Fruit fly (Drosophila melanogaster) whole organism, embryonic: Measurements from ENCODE around the gene CG8483.

Experiments used
- Ada2b ChIP-seq: fragments of 200-800 bp; sonication (Bioruptor generic); IDR thresholded peaks from 2 replicates; pipeline ENCODE4 v1.3.6; 2022; ENCODE audit warnings: missing biosample characterization, missing genetic modification characterization
- BEAF-32 ChIP-seq: fragments of 200-800 bp; sonication (Bioruptor generic); optimal IDR thresholded peaks from 3 replicates; lab custom pipeline; 2017; ENCODE audit warnings: missing biosample characterization, missing genetic modification characterization, mild to moderate bottlenecking, moderate library complexity, missing genetic modification reagents
- CG10147 ChIP-seq: fragments of 200-800 bp; sonication (Bioruptor generic); optimal IDR thresholded peaks from 2 replicates; lab custom pipeline; 2019; ENCODE audit warnings: missing biosample characterization, mild to moderate bottlenecking, missing genetic modification characterization, moderate library complexity
- CG10565 ChIP-seq: fragments of 200-800 bp; sonication (Bioruptor generic); optimal IDR thresholded peaks from 3 replicates; lab custom pipeline; 2016; ENCODE audit warnings: missing biosample characterization, mild to moderate bottlenecking, missing genetic modification characterization
- CG10654 ChIP-seq: fragments of 200-800 bp; sonication (Bioruptor generic); optimal IDR thresholded peaks from 2 replicates; lab custom pipeline; 2016; ENCODE audit warnings: missing biosample characterization, missing genetic modification characterization
- CG11247 ChIP-seq: fragments of 200-800 bp; sonication (Bioruptor generic); IDR thresholded peaks from 2 replicates; pipeline ENCODE4 v1.3.6; 2022; ENCODE audit warnings: missing biosample characterization, missing genetic modification characterization
- CG12299 ChIP-seq: fragments of 200-800 bp; sonication (Bioruptor generic); optimal IDR thresholded peaks from 2 replicates; lab custom pipeline; 2018; ENCODE audit warnings: missing biosample characterization, mild to moderate bottlenecking, missing genetic modification characterization
- CG12391 ChIP-seq: fragments of 200-800 bp; sonication (Bioruptor generic); optimal IDR thresholded peaks from 3 replicates; lab custom pipeline; 2018; ENCODE audit warnings: missing biosample characterization, mild to moderate bottlenecking, missing genetic modification characterization, moderate library complexity
- CG12744 ChIP-seq: fragments of 200-800 bp; sonication (Bioruptor generic); optimal IDR thresholded peaks from 2 replicates; lab custom pipeline; 2016; ENCODE audit warnings: missing biosample characterization, missing genetic modification characterization
- CG13894 ChIP-seq: fragments of 200-800 bp; sonication (Bioruptor generic); optimal IDR thresholded peaks from 3 replicates; lab custom pipeline; 2018; ENCODE audit warnings: missing biosample characterization, mild to moderate bottlenecking, missing genetic modification characterization, moderate library complexity
- CG14014 ChIP-seq: fragments of 200-800 bp; sonication (Bioruptor generic); IDR thresholded peaks from 2 replicates; pipeline ENCODE4 v1.3.6; 2022; ENCODE audit warnings: missing biosample characterization, missing genetic modification characterization
- CG15073 ChIP-seq: fragments of 200-800 bp; sonication (Bioruptor generic); optimal IDR thresholded peaks from 2 replicates; lab custom pipeline; 2016; ENCODE audit warnings: missing biosample characterization, missing genetic modification characterization
- CG1602 ChIP-seq: fragments of 200-800 bp; sonication (Bioruptor generic); optimal IDR thresholded peaks from 3 replicates; lab custom pipeline; 2016; ENCODE audit warnings: missing biosample characterization, missing genetic modification characterization
- CG16813 ChIP-seq: fragments of 200-800 bp; sonication (Bioruptor generic); IDR thresholded peaks from 3 replicates; pipeline ENCODE4 v1.3.6; 2022; ENCODE audit warnings: missing biosample characterization, missing genetic modification characterization; ENCODE audit not compliant: partially characterized antibody
- CG2116 ChIP-seq: fragments of 200-800 bp; sonication (Bioruptor generic); optimal IDR thresholded peaks from 3 replicates; lab custom pipeline; 2018; ENCODE audit warnings: missing biosample characterization, mild to moderate bottlenecking, missing genetic modification characterization
- CG6272 ChIP-seq: fragments of 200-800 bp; sonication (Bioruptor generic); IDR thresholded peaks from 2 replicates; pipeline ENCODE4 v1.3.6; 2022; ENCODE audit warnings: missing biosample characterization, missing genetic modification characterization
- CG6765 ChIP-seq: fragments of 200-800 bp; sonication (Bioruptor generic); optimal IDR thresholded peaks from 3 replicates; lab custom pipeline; 2017; ENCODE audit warnings: missing biosample characterization, mild to moderate bottlenecking, missing genetic modification characterization
- Dfd ChIP-seq, 2 experiments: fragments of >200 bp; optimal IDR thresholded peaks; 2 replicates each; lab custom pipeline; 2017; ENCODE audit warnings: missing biosample characterization in 2 of 2, missing genetic modification characterization in 2 of 2
- Dip3 ChIP-seq: fragments of 200-800 bp; sonication (Bioruptor generic); optimal IDR thresholded peaks from 3 replicates; lab custom pipeline; 2016; ENCODE audit warnings: missing biosample characterization, missing genetic modification characterization
- E2f1 ChIP-seq: fragments of 200-800 bp; sonication (Bioruptor generic); IDR thresholded peaks from 2 replicates; pipeline ENCODE4 v1.3.6; 2022; ENCODE audit warnings: missing biosample characterization, missing genetic modification characterization
- Fer3 ChIP-seq: fragments of 200-800 bp; sonication (Bioruptor generic); optimal IDR thresholded peaks from 2 replicates; lab custom pipeline; 2018; ENCODE audit warnings: missing biosample characterization, mild to moderate bottlenecking, missing genetic modification characterization, moderate library complexity
- HLHmδ ChIP-seq: fragments of 200-800 bp; sonication (Bioruptor generic); optimal IDR thresholded peaks from 2 replicates; lab custom pipeline; 2018; ENCODE audit warnings: missing biosample characterization, mild to moderate bottlenecking, missing genetic modification characterization, moderate library complexity
- Hmr ChIP-seq: fragments of 200-800 bp; sonication (Bioruptor generic); optimal IDR thresholded peaks from 3 replicates; lab custom pipeline; 2017; ENCODE audit warnings: mild to moderate bottlenecking, missing biosample characterization, missing genetic modification reagents, missing genetic modification characterization
- Scr ChIP-seq: fragments of 200-800 bp; sonication (Bioruptor generic); IDR thresholded peaks from 2 replicates; pipeline ENCODE4 v1.3.6; 2022; ENCODE audit warnings: missing biosample characterization, missing genetic modification characterization; ENCODE audit not compliant: partially characterized antibody
- Six4 ChIP-seq: fragments of 200-800 bp; sonication (Bioruptor generic); optimal IDR thresholded peaks from 2 replicates; lab custom pipeline; 2016; ENCODE audit warnings: missing biosample characterization, missing genetic modification characterization
- Sox100B ChIP-seq: fragments of 200-800 bp; sonication (Bioruptor generic); optimal IDR thresholded peaks from 3 replicates; lab custom pipeline; 2018; ENCODE audit warnings: missing biosample characterization, mild to moderate bottlenecking, missing genetic modification characterization
- Spps ChIP-seq: fragments of 200-800 bp; sonication (Bioruptor generic); optimal IDR thresholded peaks from 2 replicates; lab custom pipeline; 2018; ENCODE audit warnings: missing biosample characterization, mild to moderate bottlenecking, missing genetic modification characterization
- Trl ChIP-seq, 3 experiments: fragments of >200 bp in 2 of 3; fragments of 200-800 bp in 1 of 3; sonication (Bioruptor generic) in 1 of 3; optimal IDR thresholded peaks; 2 replicates in 1 of 3; 3 replicates in 2 of 3; lab custom pipeline; 2016 to 2017; ENCODE audit warnings: missing biosample characterization in 1 of 3, missing genetic modification characterization in 1 of 3
- chn ChIP-seq: fragments of 200-800 bp; sonication (Bioruptor generic); optimal IDR thresholded peaks from 2 replicates; lab custom pipeline; 2016; ENCODE audit warnings: missing biosample characterization, missing genetic modification characterization
- dysf ChIP-seq: fragments of 200-800 bp; sonication (Bioruptor generic); IDR thresholded peaks from 3 replicates; pipeline ENCODE4 v1.3.6; 2022; ENCODE audit warnings: missing biosample characterization, missing genetic modification characterization
- grau ChIP-seq: fragments of 200-800 bp; optimal IDR thresholded peaks from 3 replicates; lab custom pipeline; 2019; ENCODE audit warnings: missing biosample characterization, mild to moderate bottlenecking, missing genetic modification characterization, moderate library complexity
- kay ChIP-seq: fragments of 200-800 bp; sonication (Bioruptor generic); optimal IDR thresholded peaks from 2 replicates; lab custom pipeline; 2016; ENCODE audit warnings: missing biosample characterization, missing genetic modification characterization
- nerfin-2 ChIP-seq: fragments of 200-800 bp; sonication (Bioruptor generic); IDR thresholded peaks from 2 replicates; pipeline ENCODE4 v1.3.6; 2022; ENCODE audit warnings: missing biosample characterization, missing genetic modification characterization; ENCODE audit not compliant: partially characterized antibody
- row ChIP-seq: fragments of 200-800 bp; sonication (Bioruptor generic); IDR thresholded peaks from 3 replicates; pipeline ENCODE4 v1.3.6; 2022; ENCODE audit warnings: missing biosample characterization, missing genetic modification characterization
- ttk ChIP-seq: fragments of 200-800 bp; sonication (Bioruptor generic); IDR thresholded peaks from 2 replicates; pipeline ENCODE4 v2.1.2; 2022; ENCODE audit warnings: missing biosample characterization, missing genetic modification characterization
- unc-4 ChIP-seq: fragments of 200-800 bp; sonication (Bioruptor generic); IDR thresholded peaks from 2 replicates; pipeline ENCODE4 v1.3.6; 2022; ENCODE audit warnings: missing biosample characterization, missing genetic modification characterization; ENCODE audit not compliant: partially characterized antibody
- usp ChIP-seq: fragments of >200 bp; optimal IDR thresholded peaks from 2 replicates; lab custom pipeline; 2017; ENCODE audit warnings: missing biosample characterization, missing genetic modification characterization
- zfh2 ChIP-seq: fragments of 200-800 bp; sonication (Bioruptor generic); optimal IDR thresholded peaks from 2 replicates; lab custom pipeline; 2016; ENCODE audit warnings: missing biosample characterization, missing genetic modification characterization

CG8483 gene

DNA sequence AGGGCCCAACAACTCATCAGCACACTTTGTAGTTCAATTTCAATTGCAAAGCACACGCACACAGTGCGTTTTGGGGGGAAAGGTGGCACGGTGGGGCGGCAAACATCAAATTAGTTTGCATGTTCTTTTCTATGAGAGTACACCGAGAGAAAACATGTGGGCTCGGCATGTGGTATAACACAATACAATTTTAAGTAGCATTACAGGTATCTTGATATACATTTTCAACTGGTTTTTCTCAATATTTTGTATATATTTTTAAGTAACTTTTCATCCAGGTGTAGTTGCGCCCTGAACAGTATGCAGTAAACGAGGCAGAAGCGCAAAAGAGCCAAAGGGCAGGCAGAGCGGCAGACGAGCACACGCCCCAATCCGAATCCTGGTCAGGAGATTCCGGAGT, 13.9 kb downstream of the CG8483 start (continued):
- TF ChIP-seq CG12744 (GFP tag; lab: Kevin White, UChicago) (no peak), Sox100B (no peak), grau (tag; lab: Kevin White, UChicago) (no peak), Trl (optimal IDR thresholded peaks at IDR 0.05; lab: Kevin White, UChicago) (no peak), Trl (GFP tag; optimal IDR thresholded peaks at IDR 0.05; lab: Kevin White, UChicago) (no peak), CG10565 (GFP tag; lab: Kevin White, UChicago) (no peak), BEAF-32 (no peak), chn (GFP tag; lab: Kevin White, UChicago) (no peak), CG10147 (GFP tag; lab: Kevin White, UChicago) (no peak), usp (GFP tag; lab: Kevin White, UChicago) (no peak), CG10654 (GFP tag; lab: Kevin White, UChicago) (no peak), Dfd (GFP tag; optimal IDR thresholded peaks at IDR 0.05; lab: Kevin White, UChicago) (no peak), CG11247 (GFP tag; lab: Robert Waterston, UW) (no peak), unc-4 (GFP tag; lab: Robert Waterston, UW) (no peak), E2f1 (GFP tag; lab: Robert Waterston, UW) (peak; percentile 11; the same call in 1 of the 2 replicates)
- TF ChIP-seq, all 482 proteins: peak for 25

DNA sequence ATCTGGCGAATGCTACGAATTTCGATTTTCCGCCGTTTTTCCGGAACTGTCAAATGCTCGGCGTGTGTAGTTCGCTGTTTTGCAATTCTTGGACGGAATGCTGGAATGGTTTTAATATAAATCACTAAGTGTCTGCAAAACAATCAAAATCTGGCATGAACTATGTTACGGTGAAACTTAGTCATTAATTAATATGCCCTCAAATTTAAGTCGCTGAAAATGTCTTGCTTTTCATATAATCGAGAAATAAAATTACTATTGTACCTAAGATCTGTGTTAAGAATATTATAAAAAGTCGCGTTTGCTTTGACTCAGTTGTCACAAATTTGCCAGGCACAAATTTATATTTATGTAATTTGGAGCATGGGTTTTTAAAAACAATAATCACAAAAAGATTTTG, 23.0 kb downstream of the CG8483 start, which contains the start of gene CG8141:
CG8141 (plus strand) TSS at position 301 of the 400 bp plus-strand sequence.
- TF ChIP-seq ttk (no peak), CG2116 (GFP tag; lab: Kevin White, UChicago) (no peak), Fer3 (tag; lab: Kevin White, UChicago) (no peak), Dip3 (GFP tag; lab: Kevin White, UChicago) (no peak), HLHmδ (GFP tag; lab: Kevin White, UChicago) (no peak), CG12299 (tag; lab: Kevin White, UChicago) (no peak), CG12391 (tag; lab: Kevin White, UChicago) (no peak), Ada2b (GFP tag; lab: Robert Waterston, UW) (no peak), nerfin-2 (GFP tag; lab: Robert Waterston, UW) (no peak), Six4 (GFP tag; lab: Kevin White, UChicago) (no peak), Scr (no peak), CG16813 (GFP tag; lab: Robert Waterston, UW) (no peak), zfh2 (GFP tag; lab: Kevin White, UChicago) (no peak), kay (GFP tag; lab: Kevin White, UChicago) (no peak), row (GFP tag; lab: Robert Waterston, UW) (no peak), CG13894 (tag; lab: Kevin White, UChicago) (no peak)

DNA sequence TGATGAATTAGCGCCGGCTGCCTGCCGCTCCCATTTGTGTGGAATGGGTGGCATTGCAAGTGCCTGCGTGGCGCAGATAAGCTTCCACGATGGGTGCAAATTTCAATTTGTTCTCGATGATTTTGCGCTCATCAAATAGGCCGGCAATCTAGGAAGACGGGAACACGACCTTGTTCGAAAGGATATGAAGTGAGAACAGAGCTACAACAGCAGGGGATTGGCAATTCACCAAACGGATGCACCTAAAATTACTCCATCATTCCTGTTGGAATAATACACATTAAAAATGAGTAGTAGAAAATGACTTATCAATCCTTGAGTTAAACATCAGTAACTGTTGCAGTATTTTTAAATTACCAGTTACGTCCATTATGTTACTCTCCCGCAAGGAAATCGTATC, 26.0 kb downstream of the CG8483 start, which contains the start of gene CG14380:
CG14380 (plus strand) TSS at position 301 of the 400 bp plus-strand sequence.
- TF ChIP-seq dysf (GFP tag; lab: Robert Waterston, UW) (no peak), CG14014 (GFP tag; lab: Robert Waterston, UW) (no peak), CG1602 (GFP tag; lab: Kevin White, UChicago) (no peak), Spps (tag; lab: Kevin White, UChicago) (no peak), CG6272 (GFP tag; lab: Robert Waterston, UW) (no peak), CG15073 (GFP tag; lab: Kevin White, UChicago) (no peak), CG6765 (no peak), Hmr (GFP tag; lab: Kevin White, UChicago) (no peak)
